Worm (Caenorhabditis elegans): ENCODE measurements around the gene mtrr-1.

mtrr-1 gene

ce11 chrII:9261931-9262562 is 23.7 kb upstream of the mtrr-1 start, which contains the start of gene aqp-2 (continued):
- TF ChIP-seq crh-2 (tag; optimal IDR thresholded peaks at IDR 0.05): no peak
- no peak for TF ChIP-seq peb-1 (tag; optimal IDR thresholded peaks at IDR 0.05)
- TF ChIP-seq gmeb-1 (tag; optimal IDR thresholded peaks at IDR 0.05): no peak
- no peak for TF ChIP-seq unc-62 (GFP tag; optimal IDR thresholded peaks at IDR 0.05)
- no peak for TF ChIP-seq unc-55 (GFP tag; optimal IDR thresholded peaks at IDR 0.05)
- no peak for TF ChIP-seq nhr-11 (tag; optimal IDR thresholded peaks at IDR 0.05)
- TF ChIP-seq nhr-25 (tag; optimal IDR thresholded peaks at IDR 0.05): peak; percentile 31
- no peak for TF ChIP-seq R02D3.7 (tag; optimal IDR thresholded peaks at IDR 0.05)
- no peak for TF ChIP-seq unc-39 (tag; optimal IDR thresholded peaks at IDR 0.05)
- TF ChIP-seq lin-39 (tag; optimal IDR thresholded peaks at IDR 0.05): no peak
- peak; percentile 53 for TF ChIP-seq nhr-129 (tag; optimal IDR thresholded peaks at IDR 0.05)
- no peak for TF ChIP-seq egl-27 (tag; optimal IDR thresholded peaks at IDR 0.05)

- no peak for TF ChIP-seq fos-1 (tag; optimal IDR thresholded peaks at IDR 0.05)
- no peak for TF ChIP-seq unc-39 (tag; optimal IDR thresholded peaks at IDR 0.05)
- TF ChIP-seq ztf-1 (GFP tag; conservative IDR thresholded peaks at IDR 0.05): no peak
- TF ChIP-seq nhr-25 (tag; optimal IDR thresholded peaks at IDR 0.05): no peak
- TF ChIP-seq nhr-11 (tag; optimal IDR thresholded peaks at IDR 0.05): no peak
- no peak for TF ChIP-seq nhr-77 (tag; optimal IDR thresholded peaks at IDR 0.05)
- TF ChIP-seq aly-2 (tag; optimal IDR thresholded peaks at IDR 0.05): no peak
- TF ChIP-seq ztf-4 (tag; optimal IDR thresholded peaks at IDR 0.05): no peak
- no peak for TF ChIP-seq nhr-6 (tag; optimal IDR thresholded peaks at IDR 0.05)
- TF ChIP-seq lin-11 (tag; optimal IDR thresholded peaks at IDR 0.05): no peak
- no peak for TF ChIP-seq elt-1 (tag; optimal IDR thresholded peaks at IDR 0.05)
- TF ChIP-seq R02D3.7 (tag; optimal IDR thresholded peaks at IDR 0.05): no peak
- no peak for TF ChIP-seq unc-62 (GFP tag; optimal IDR thresholded peaks at IDR 0.05)
- no peak for TF ChIP-seq gmeb-1 (tag; optimal IDR thresholded peaks at IDR 0.05)
Observed at ce11 chrII:9262845-9263402, 22.9 kb upstream of the mtrr-1 start.

ce11 chrII:9263784-9264183 is 22.0 kb upstream of the mtrr-1 start:
- TF ChIP-seq ZK546.5 (tag; optimal IDR thresholded peaks at IDR 0.05) (no peak), lsy-2 (tag; optimal IDR thresholded peaks at IDR 0.05) (peak in 1 of 2 experiments; percentile 49), sma-3 (GFP tag; optimal IDR thresholded peaks at IDR 0.05) (no peak), nhr-129 (tag; optimal IDR thresholded peaks at IDR 0.05) (peak; percentile 22), C34F6.9 (tag; optimal IDR thresholded peaks at IDR 0.05) (peak; percentile 53), ztf-4 (tag; optimal IDR thresholded peaks at IDR 0.05) (no peak), lin-11 (tag; optimal IDR thresholded peaks at IDR 0.05) (no peak), lin-39 (tag; optimal IDR thresholded peaks at IDR 0.05) (no peak), zag-1 (tag; optimal IDR thresholded peaks at IDR 0.05) (no peak), sma-9 (GFP tag; optimal IDR thresholded peaks at IDR 0.05) (peak; percentile 17), sma-9 (tag; optimal IDR thresholded peaks at IDR 0.05) (no peak), unc-55 (GFP tag; optimal IDR thresholded peaks at IDR 0.05) (no peak), lin-13 (GFP tag; optimal IDR thresholded peaks at IDR 0.05) (no peak), nhr-11 (tag; optimal IDR thresholded peaks at IDR 0.05) (no peak)

- TF ChIP-seq egl-27 (tag; optimal IDR thresholded peaks at IDR 0.05): peak; percentile 5
- TF ChIP-seq sma-9 (GFP tag; optimal IDR thresholded peaks at IDR 0.05): peak; percentile 28
- TF ChIP-seq sma-9 (tag; optimal IDR thresholded peaks at IDR 0.05): no peak
- no peak for TF ChIP-seq gmeb-1 (tag; optimal IDR thresholded peaks at IDR 0.05)
- TF ChIP-seq sma-3 (GFP tag; optimal IDR thresholded peaks at IDR 0.05): no peak
- TF ChIP-seq crh-2 (tag; optimal IDR thresholded peaks at IDR 0.05): peak; percentile 52
- TF ChIP-seq nhr-237 (tag; optimal IDR thresholded peaks at IDR 0.05): no peak
- TF ChIP-seq unc-39 (tag; optimal IDR thresholded peaks at IDR 0.05): no peak
- no peak for TF ChIP-seq mbf-1 (tag; optimal IDR thresholded peaks at IDR 0.05)
- no peak for TF ChIP-seq alr-1 (tag; optimal IDR thresholded peaks at IDR 0.05)
- TF ChIP-seq zag-1 (tag; optimal IDR thresholded peaks at IDR 0.05): peak; percentile 72
- peak; percentile 57 for TF ChIP-seq C34F6.9 (tag; optimal IDR thresholded peaks at IDR 0.05)
- TF ChIP-seq R02D3.7 (tag; optimal IDR thresholded peaks at IDR 0.05): no peak
- no peak for TF ChIP-seq nhr-10 (tag; optimal IDR thresholded peaks at IDR 0.05)
- TF ChIP-seq lin-13 (GFP tag; optimal IDR thresholded peaks at IDR 0.05): no peak
- TF ChIP-seq nhr-21 (tag; optimal IDR thresholded peaks at IDR 0.05): no peak
- TF ChIP-seq nhr-23 (tag; optimal IDR thresholded peaks at IDR 0.05): no peak
- peak; percentile 83 for TF ChIP-seq mab-5 (tag; optimal IDR thresholded peaks at IDR 0.05)
- TF ChIP-seq nhr-12 (tag; optimal IDR thresholded peaks at IDR 0.05): no peak
- TF ChIP-seq mdl-1 (tag; optimal IDR thresholded peaks at IDR 0.05): no peak
- no peak for TF ChIP-seq lin-11 (tag; optimal IDR thresholded peaks at IDR 0.05)
- peak; percentile 54 for TF ChIP-seq unc-55 (GFP tag; optimal IDR thresholded peaks at IDR 0.05)
- no peak for TF ChIP-seq ceh-82 (tag; optimal IDR thresholded peaks at IDR 0.05)
- no peak for TF ChIP-seq ztf-4 (tag; optimal IDR thresholded peaks at IDR 0.05)
- TF ChIP-seq lsy-2 (tag; optimal IDR thresholded peaks at IDR 0.05): peak in 1 of 2 experiments; percentile 51
- TF ChIP-seq ZK546.5 (tag; optimal IDR thresholded peaks at IDR 0.05): no peak
- no peak for TF ChIP-seq nhr-6 (tag; optimal IDR thresholded peaks at IDR 0.05)
- TF ChIP-seq nhr-25 (tag; optimal IDR thresholded peaks at IDR 0.05): no peak
- no peak for TF ChIP-seq ama-1 (optimal IDR thresholded peaks at IDR 0.05)
- peak; percentile 64 for TF ChIP-seq nhr-129 (tag; optimal IDR thresholded peaks at IDR 0.05)
- peak; percentile 28 for TF ChIP-seq sem-4 (tag; optimal IDR thresholded peaks at IDR 0.05)
- peak; percentile 50 for TF ChIP-seq F13H6.1 (tag; optimal IDR thresholded peaks at IDR 0.05)
- TF ChIP-seq ceh-16 (tag; optimal IDR thresholded peaks at IDR 0.05): no peak
- TF ChIP-seq aly-2 (tag; optimal IDR thresholded peaks at IDR 0.05): no peak
- no peak for TF ChIP-seq elt-1 (tag; optimal IDR thresholded peaks at IDR 0.05)
Observed at ce11 chrII:9264689-9265278, 21.0 kb upstream of the mtrr-1 start.

Data from whole organism, L2 larva.